Fruit fly (Drosophila melanogaster) whole organism, wandering third instar larva: ENCODE data around the gene Ir68b.

Experiments used
- CG32264 ChIP-seq: fragments of 200-800 bp; sonication (Bioruptor generic); optimal IDR thresholded peaks from 2 replicates; lab custom pipeline; 2016; ENCODE audit warnings: missing biosample characterization, missing genetic modification characterization
- Dfd ChIP-seq: fragments of >200 bp; optimal IDR thresholded peaks from 2 replicates; lab custom pipeline; 2017; ENCODE audit warnings: missing biosample characterization, missing genetic modification characterization
- Hr78 ChIP-seq: fragments of >200 bp; optimal IDR thresholded peaks from 2 replicates; lab custom pipeline; 2017; ENCODE audit warnings: missing biosample characterization, missing genetic modification characterization
- Myc ChIP-seq: fragments of >200 bp; optimal IDR thresholded peaks from 2 replicates; lab custom pipeline; 2017
- Vsx2 ChIP-seq: fragments of 200-300, 225-300 bp; sonication (Bioruptor generic); optimal IDR thresholded peaks from 2 replicates; lab custom pipeline; 2018; ENCODE audit warnings: missing biosample characterization, missing genetic modification characterization; ENCODE audit not compliant: partially characterized antibody
- dsf ChIP-seq: sonication (Bioruptor generic); optimal IDR thresholded peaks from 2 replicates; lab custom pipeline; 2016; ENCODE audit warnings: missing biosample characterization, missing genetic modification characterization, borderline replicate concordance
- lola ChIP-seq: fragments of >200 bp; optimal IDR thresholded peaks from 2 replicates; lab custom pipeline; 2017; ENCODE audit warnings: missing biosample characterization, missing genetic modification characterization
- pan ChIP-seq: fragments of >200 bp; optimal IDR thresholded peaks from 2 replicates; lab custom pipeline; 2017
- psq ChIP-seq: fragments of 200-800 bp; sonication (Bioruptor generic); optimal IDR thresholded peaks from 3 replicates; lab custom pipeline; 2017; ENCODE audit warnings: missing biosample characterization, mild to moderate bottlenecking, missing genetic modification characterization, moderate library complexity

DNA sequence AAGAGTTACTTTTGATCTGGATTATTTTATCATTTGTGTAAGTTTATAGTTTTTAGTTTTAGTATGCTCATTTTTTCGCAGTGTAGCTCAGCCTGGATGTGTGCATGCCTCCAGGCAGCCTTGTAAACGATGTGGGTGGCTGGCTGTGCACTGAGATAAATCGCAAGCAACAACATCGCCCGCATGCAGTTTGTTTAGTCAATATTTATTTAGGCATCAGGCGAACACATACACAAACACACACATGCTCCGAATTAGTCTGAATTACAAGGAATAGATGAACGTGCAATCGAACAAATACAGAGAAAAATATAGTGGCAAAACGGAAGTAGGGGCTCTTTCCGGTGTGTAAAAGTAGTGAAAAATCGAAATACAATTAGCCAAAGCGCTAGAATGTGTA lies 35.9 kb upstream of the Ir68b start:
- TF ChIP-seq CG32264 (no peak), dsf (GFP tag; lab: Kevin White, UChicago) (no peak), psq (GFP tag; lab: Kevin White, UChicago) (no peak), Myc (lab: Kevin White, UChicago) (no peak), Vsx2 (GFP tag; lab: Kevin White, UChicago) (no peak), pan (lab: Kevin White, UChicago) (no peak), lola (GFP tag; lab: Kevin White, UChicago) (no peak), Hr78 (GFP tag; lab: Kevin White, UChicago) (no peak), Dfd (GFP tag; lab: Kevin White, UChicago) (no peak)
